Worm (Caenorhabditis elegans) whole organism, L1 larva: Measurements from ENCODE around the gene snb-5.
A peak's percentile ranks its signal among the peaks of the same experiment; 100 is the strongest.

Experiments
- C16A3.4 ChIP-seq: fragments of 150-350 bp; optimal IDR thresholded peaks from 2 replicates; lab custom pipeline; 2014; ENCODE audit warnings: missing biosample characterization, missing genetic modification characterization
- C34B4.2 ChIP-seq: sonication (generic microtip); optimal IDR thresholded peaks from 2 replicates; lab custom pipeline; 2017; ENCODE audit warnings: mild to moderate bottlenecking, missing genetic modification characterization, missing compliant biosample characterization
- F16B12.6 ChIP-seq: fragments of 150-350 bp; optimal IDR thresholded peaks from 2 replicates; lab custom pipeline; 2014; ENCODE audit warnings: missing biosample characterization, missing genetic modification characterization
- Y116A8C.19 ChIP-seq: sonication (generic microtip); optimal IDR thresholded peaks from 2 replicates; lab custom pipeline; 2016; ENCODE audit warnings: missing compliant biosample characterization, missing genetic modification characterization, borderline replicate concordance
- aly-2 ChIP-seq: fragments of 150-350 bp; optimal IDR thresholded peaks from 2 replicates; lab custom pipeline; 2014; ENCODE audit warnings: missing biosample characterization, missing genetic modification characterization
- ceh-88 ChIP-seq: fragments of 200-800 bp; sonication (Bioruptor generic); IDR thresholded peaks from 2 replicates; pipeline ENCODE4 v1.3.6; 2022; ENCODE audit warnings: missing genetic modification characterization, missing compliant biosample characterization
- ceh-90 ChIP-seq: sonication (generic microtip); optimal IDR thresholded peaks from 2 replicates; lab custom pipeline; 2016; ENCODE audit warnings: missing genetic modification characterization, missing compliant biosample characterization
- efl-1 ChIP-seq, 4 experiments: fragments of 150-350 bp; optimal IDR thresholded peaks in 3 of 4; peaks in 1 of 4; 1 replicate in 1 of 4; 2 replicates in 3 of 4; lab custom pipeline; 2014; ENCODE audit warnings: missing biosample characterization in 2 of 4, missing genetic modification characterization in 2 of 4, missing genetic modification reagents in 2 of 4
- egl-13 ChIP-seq: sonication (generic microtip); optimal IDR thresholded peaks from 2 replicates; lab custom pipeline; 2016; ENCODE audit warnings: missing genotype, missing genetic modification reagents, missing genetic modification characterization, missing compliant biosample characterization
- elt-2 ChIP-seq: sonication (generic microtip); optimal IDR thresholded peaks from 2 replicates; lab custom pipeline; 2016; ENCODE audit warnings: missing genetic modification characterization, mild to moderate bottlenecking, inconsistent platforms, missing compliant biosample characterization, missing genetic modification reagents
- elt-3 ChIP-seq, 6 experiments: fragments of 150-350 bp in 1 of 6; sonication (generic microtip); optimal IDR thresholded peaks; 2 replicates each; lab custom pipeline; 2017 to 2018; ENCODE audit warnings: missing biosample characterization in 6 of 6, missing genetic modification characterization in 6 of 6, inconsistent platforms in 1 of 6
- ets-5 ChIP-seq: fragments of 200-800 bp; sonication (Bioruptor generic); IDR thresholded peaks from 2 replicates; pipeline ENCODE4 v1.3.6; 2022; ENCODE audit warnings: missing genetic modification characterization, missing compliant biosample characterization
- fkh-10 ChIP-seq: sonication (generic microtip); optimal IDR thresholded peaks from 2 replicates; lab custom pipeline; 2017; ENCODE audit warnings: missing biosample characterization, missing genetic modification reagents, missing genetic modification characterization
- fkh-8 ChIP-seq: sonication (generic microtip); optimal IDR thresholded peaks from 2 replicates; lab custom pipeline; 2016; ENCODE audit warnings: mild to moderate bottlenecking, missing genetic modification characterization, missing compliant biosample characterization
- grh-1 ChIP-seq: fragments of 200-800 bp; sonication (Bioruptor generic); IDR thresholded peaks from 2 replicates; pipeline ENCODE4 v1.3.6; 2022; ENCODE audit warnings: missing genetic modification reagents, missing genetic modification characterization, missing compliant biosample characterization
- irx-1 ChIP-seq: sonication (generic microtip); optimal IDR thresholded peaks from 2 replicates; lab custom pipeline; 2016; ENCODE audit warnings: missing genetic modification characterization, missing compliant biosample characterization
- isw-1 ChIP-seq: fragments of 200-800 bp; sonication (Bioruptor generic); IDR thresholded peaks from 2 replicates; pipeline ENCODE4 v1.3.6; 2022; ENCODE audit warnings: missing genetic modification characterization, missing compliant biosample characterization
- jun-1 ChIP-seq: fragments of 150-350 bp; optimal IDR thresholded peaks from 2 replicates; lab custom pipeline; 2014; ENCODE audit warnings: missing biosample characterization, missing genetic modification reagents, missing genetic modification characterization
- lin-13 ChIP-seq: fragments of 150-350 bp; optimal IDR thresholded peaks from 2 replicates; lab custom pipeline; 2014; ENCODE audit warnings: missing biosample characterization, missing genetic modification reagents, missing genetic modification characterization
- lin-14 ChIP-seq: fragments of 200-800 bp; sonication (Bioruptor generic); optimal IDR thresholded peaks from 2 replicates; lab custom pipeline; 2018; ENCODE audit warnings: mild to moderate bottlenecking, missing genetic modification characterization, moderate library complexity, missing compliant biosample characterization
- lir-3 ChIP-seq: sonication (generic microtip); optimal IDR thresholded peaks from 2 replicates; lab custom pipeline; 2016; ENCODE audit warnings: mild to moderate bottlenecking, missing genetic modification characterization, moderate library complexity, missing compliant biosample characterization; ENCODE audit not compliant: poor library complexity
- mab-9 ChIP-seq: fragments of 200-800 bp; sonication (Bioruptor generic); IDR thresholded peaks from 2 replicates; pipeline ENCODE4 v1.3.6; 2022; ENCODE audit warnings: missing genetic modification reagents, missing genetic modification characterization, missing compliant biosample characterization
- mdl-1 ChIP-seq, 2 experiments: fragments of 150-350 bp; optimal IDR thresholded peaks; 2 replicates each; lab custom pipeline; 2014 to 2017; ENCODE audit warnings: missing biosample characterization in 2 of 2, missing genetic modification characterization in 2 of 2, inconsistent platforms in 1 of 2
- mef-2 ChIP-seq: fragments of 150-350 bp; optimal IDR thresholded peaks from 2 replicates; lab custom pipeline; 2014; ENCODE audit warnings: missing biosample characterization, missing genetic modification characterization
- mep-1 ChIP-seq: fragments of 150-350 bp; optimal IDR thresholded peaks from 2 replicates; lab custom pipeline; 2014; ENCODE audit warnings: missing biosample characterization, missing genetic modification characterization
- nhr-11 ChIP-seq: fragments of 150-350 bp; optimal IDR thresholded peaks from 2 replicates; lab custom pipeline; 2014; ENCODE audit warnings: missing biosample characterization, missing genetic modification characterization
- nhr-237 ChIP-seq: fragments of 150-350 bp; optimal IDR thresholded peaks from 2 replicates; lab custom pipeline; 2014; ENCODE audit warnings: missing biosample characterization, missing genetic modification characterization
- pax-3 ChIP-seq: fragments of 200-800 bp; sonication (Bioruptor generic); optimal IDR thresholded peaks from 2 replicates; lab custom pipeline; 2018; ENCODE audit warnings: mild to moderate bottlenecking, missing genetic modification characterization, moderate library complexity, missing compliant biosample characterization
- pqm-1 ChIP-seq: sonication (generic microtip); optimal IDR thresholded peaks from 3 replicates; lab custom pipeline; 2017; ENCODE audit warnings: missing biosample characterization, missing genetic modification characterization
- skn-1 ChIP-seq: fragments of 150-350 bp; optimal IDR thresholded peaks from 2 replicates; lab custom pipeline; 2014; ENCODE audit warnings: missing biosample characterization, missing genetic modification characterization
- snpc-4 ChIP-seq: fragments of 150-350 bp; optimal IDR thresholded peaks from 2 replicates; lab custom pipeline; 2014; ENCODE audit warnings: missing biosample characterization, missing genetic modification characterization
- snu-23 ChIP-seq: sonication (generic microtip); optimal IDR thresholded peaks from 2 replicates; lab custom pipeline; 2016; ENCODE audit warnings: missing genetic modification characterization, missing compliant biosample characterization
- sptf-1 ChIP-seq: fragments of 150-350 bp; optimal IDR thresholded peaks from 2 replicates; lab custom pipeline; 2014; ENCODE audit warnings: missing biosample characterization, missing genetic modification characterization
- swsn-7 ChIP-seq: sonication (generic microtip); optimal IDR thresholded peaks from 2 replicates; lab custom pipeline; 2016; ENCODE audit warnings: missing genetic modification characterization, missing compliant biosample characterization
- tbx-2 ChIP-seq: sonication (generic microtip); optimal IDR thresholded peaks from 2 replicates; lab custom pipeline; 2016; ENCODE audit warnings: missing genetic modification characterization, missing compliant biosample characterization
- unc-30 ChIP-seq: sonication (generic microtip); optimal IDR thresholded peaks from 2 replicates; lab custom pipeline; 2017; ENCODE audit warnings: missing biosample characterization, missing genetic modification characterization
- unc-62 ChIP-seq: fragments of 150-350 bp; optimal IDR thresholded peaks from 2 replicates; lab custom pipeline; 2014; ENCODE audit warnings: missing biosample characterization, missing genetic modification reagents, missing genetic modification characterization
- unc-86 ChIP-seq: sonication (generic microtip); optimal IDR thresholded peaks from 2 replicates; lab custom pipeline; 2016; ENCODE audit warnings: missing genetic modification characterization, missing compliant biosample characterization
- unc-98 ChIP-seq: fragments of 200-800 bp; sonication (Bioruptor generic); IDR thresholded peaks from 2 replicates; pipeline ENCODE4 v1.3.6; 2022; ENCODE audit warnings: missing genetic modification characterization, missing compliant biosample characterization
- zag-1 ChIP-seq: fragments of 150-350 bp; optimal IDR thresholded peaks from 2 replicates; lab custom pipeline; 2014; ENCODE audit warnings: missing biosample characterization, missing genetic modification characterization

The snb-5 gene

DNA sequence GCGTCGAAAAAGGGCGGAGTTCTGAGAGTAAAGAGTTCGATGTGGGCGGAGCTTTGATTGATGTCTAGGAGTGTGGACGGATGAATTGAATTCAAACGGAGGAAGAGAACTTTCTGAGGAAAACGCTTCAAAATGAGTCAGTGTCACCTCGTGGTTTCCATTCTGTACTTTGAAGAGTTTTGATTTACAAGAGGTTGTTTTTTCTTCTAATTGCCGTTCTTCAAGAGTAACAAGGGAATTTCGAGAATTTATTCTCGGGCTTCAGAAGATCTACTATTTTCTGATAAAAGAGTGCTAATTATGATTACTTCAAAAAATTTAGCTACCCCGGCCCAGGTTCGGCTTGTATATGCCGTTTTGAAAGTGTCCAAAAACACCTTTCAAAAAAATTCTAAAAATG lies 26.6 kb upstream of the snb-5 start, which contains the start of gene C50C3.12:
Gene C50C3.12 (plus strand): TSS at position 301 of the 400 bp plus-strand sequence.
- TF ChIP-seq lin-14 (GFP tag; lab: Kevin White, UChicago): peak; percentile 3
- TF ChIP-seq elt-3 (tag; optimal IDR thresholded peaks at IDR 0.05; lab: Kevin White, UChicago): no peak
- no peak for TF ChIP-seq nhr-237 (tag; lab: Kevin White, UChicago)
- TF ChIP-seq, all 84 proteins: peak for 1

DNA sequence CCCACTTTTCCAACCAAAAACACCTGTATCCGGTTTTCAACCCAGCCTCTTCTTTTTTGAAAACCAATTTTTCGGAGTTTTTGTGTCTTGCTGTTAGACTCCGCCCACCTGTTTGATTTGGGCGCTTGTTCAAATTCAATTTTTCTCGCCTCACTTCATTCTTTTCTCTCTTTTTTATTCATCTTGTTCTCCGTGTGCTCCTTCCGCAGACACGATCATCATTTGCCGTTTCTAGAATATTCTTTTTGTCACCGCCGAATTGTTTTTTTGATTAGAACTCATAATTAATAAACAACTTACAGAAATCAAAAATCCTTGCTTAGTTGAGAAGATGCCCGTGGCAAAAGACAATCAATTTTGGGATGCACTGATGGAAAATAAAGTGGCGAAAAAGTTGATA lies 23.9 kb upstream of the snb-5 start, which contains the start of gene C50C3.5:
Gene C50C3.5 (plus strand): TSS at position 301 of the 400 bp plus-strand sequence.
- TF ChIP-seq lin-14 (GFP tag; lab: Kevin White, UChicago) (peak; percentile 37), egl-13 (no peak), fkh-10 (GFP tag; lab: Kevin White, UChicago) (peak; percentile 52), sptf-1 (tag; lab: Kevin White, UChicago) (no peak), grh-1 (GFP tag; lab: Robert Waterston, UW) (no peak), mef-2 (no peak), C16A3.4 (tag; lab: Kevin White, UChicago) (no peak)
- TF ChIP-seq, all 84 proteins: peak for 2

- TF ChIP-seq nhr-11 (no peak), unc-98 (GFP tag; lab: Robert Waterston, UW) (no peak), mdl-1 (tag; optimal IDR thresholded peaks at IDR 0.05; lab: Kevin White, UChicago) (no peak), elt-2 (tag; lab: Kevin White, UChicago) (no peak), jun-1 (tag; lab: Kevin White, UChicago) (no peak), fkh-8 (tag; lab: Kevin White, UChicago) (no peak), swsn-7 (no peak), ceh-88 (no peak), F16B12.6 (tag; lab: Kevin White, UChicago) (no peak), skn-1 (no peak), efl-1 (optimal IDR thresholded peaks at IDR 0.05; lab: Kevin White, UChicago) (no peak), efl-1 (GFP tag; optimal IDR thresholded peaks at IDR 0.05 in 1 of 2; lab: Kevin White, UChicago) (no peak), snpc-4 (no peak), isw-1 (no peak), egl-13 (no peak), mab-9 (GFP tag; lab: Robert Waterston, UW) (no peak)
Observed at ce11 chrIII:8181581-8181980, 21.3 kb upstream of the snb-5 start, which contains the start of gene spc-2. TSS of gene spc-2 (plus strand) at chrIII:8181881.

ce11 chrIII:8182573-8182972 lies 20.3 kb upstream of the snb-5 start:
- TF ChIP-seq ceh-90 (tag; lab: Kevin White, UChicago) (no peak), aly-2 (tag; lab: Kevin White, UChicago) (no peak)
- TF ChIP-seq, all 84 proteins: peak for 0

DNA sequence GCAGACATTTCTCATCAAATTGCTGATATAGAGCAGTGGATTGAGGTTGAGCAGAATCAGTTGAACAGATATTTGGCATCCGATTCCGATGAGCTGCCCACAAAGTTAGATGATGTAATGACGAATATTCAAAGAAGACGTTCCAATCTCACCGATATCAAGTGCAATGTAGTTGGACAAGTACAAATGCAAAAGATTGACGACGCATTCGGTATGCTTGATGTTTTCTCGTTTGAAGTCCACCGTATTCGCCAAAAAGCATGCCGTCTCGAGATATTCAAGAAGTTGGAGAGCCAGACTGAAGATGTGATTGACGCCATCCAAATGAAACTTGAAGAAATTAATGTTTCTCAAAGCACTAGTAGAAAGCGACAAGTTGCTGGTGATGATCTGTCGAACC lies 17.7 kb upstream of the snb-5 start:
- TF ChIP-seq zag-1 (tag; lab: Kevin White, UChicago): no peak
- no peak for TF ChIP-seq snu-23 (GFP tag; lab: Kevin White, UChicago)
- TF ChIP-seq irx-1 (tag; lab: Kevin White, UChicago): no peak
- TF ChIP-seq lir-3 (tag; lab: Kevin White, UChicago): no peak
- no peak for TF ChIP-seq unc-62 (GFP tag; lab: Kevin White, UChicago)
- no peak for TF ChIP-seq mab-9 (GFP tag; lab: Robert Waterston, UW)
- TF ChIP-seq Y116A8C.19: no peak
- no peak for TF ChIP-seq grh-1 (GFP tag; lab: Robert Waterston, UW)
- no peak for TF ChIP-seq tbx-2 (tag; lab: Kevin White, UChicago)
- TF ChIP-seq lin-13 (GFP tag; lab: Kevin White, UChicago): no peak
- no peak for TF ChIP-seq unc-86
- TF ChIP-seq unc-30: no peak
- no peak for TF ChIP-seq C34B4.2
- TF ChIP-seq pqm-1 (tag; lab: Kevin White, UChicago): no peak
- no peak for TF ChIP-seq mep-1
- TF ChIP-seq mef-2: no peak
- no peak for TF ChIP-seq pax-3 (tag; lab: Kevin White, UChicago)
- no peak for TF ChIP-seq fkh-8 (tag; lab: Kevin White, UChicago)
- no peak for TF ChIP-seq ets-5
